Worm (Caenorhabditis elegans): ENCODE measurements around the gene cup-16.

- TF ChIP-seq him-1 (tag; optimal IDR thresholded peaks at IDR 0.05) (no peak), dao-5 (tag; optimal IDR thresholded peaks at IDR 0.05) (no peak)
Observed at ce11 chrII:8661539-8661938, 45.4 kb upstream of the cup-16 start, which contains the start of the genes piga-1 and eif-2Bepsilon.
